Fruit fly (Drosophila melanogaster): ENCODE results near the gene Asciz.

The Asciz gene

DNA sequence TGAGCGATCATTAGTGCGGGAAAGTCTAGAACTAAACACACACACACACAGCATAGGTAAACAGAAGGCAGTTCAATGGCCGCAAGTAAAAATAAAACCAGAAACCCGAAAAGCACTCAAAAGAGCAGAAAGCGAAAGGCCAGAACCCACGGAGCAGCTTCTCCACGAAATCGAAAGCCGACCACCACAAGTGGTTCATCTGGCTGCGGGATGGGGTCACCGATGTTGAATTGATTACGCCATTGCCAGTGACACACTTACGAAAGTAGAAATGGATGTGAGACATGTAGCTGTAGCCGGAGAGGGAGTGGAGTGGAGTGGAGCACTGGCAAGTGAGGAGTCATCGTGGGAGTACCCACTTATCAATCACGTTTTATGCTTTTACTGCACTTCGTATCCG is 24.6 kb downstream of the Asciz start (continued):
- TF ChIP-seq ara (GFP tag; IDR thresholded peaks at IDR 0.05) (0 out of 2 replicates have a peak, but pooled peaks have one; percentile 44), CG10462 (GFP tag; optimal IDR thresholded peaks at IDR 0.05) (no peak), CG17359 (tag; optimal IDR thresholded peaks at IDR 0.05) (no peak), Adf1 (GFP tag; IDR thresholded peaks at IDR 0.05) (no peak), lola (GFP tag; optimal IDR thresholded peaks at IDR 0.05) (peak in 1 of 3 experiments; percentile 33), CG18262 (tag; optimal IDR thresholded peaks at IDR 0.05) (peak; percentile 42), CG3407 (GFP tag; optimal IDR thresholded peaks at IDR 0.05) (peak; percentile 22), luna (GFP tag; optimal IDR thresholded peaks at IDR 0.05) (no peak), CG12942 (GFP tag; optimal IDR thresholded peaks at IDR 0.05) (no peak), Xrp1 (GFP tag; IDR thresholded peaks at IDR 0.05) (peak; percentile 11; the same call in 1 of the 2 replicates), Nf-YA (GFP tag; IDR thresholded peaks at IDR 0.05) (no peak), Ets65A (GFP tag) (no peak), BEAF-32 (GFP tag; optimal IDR thresholded peaks at IDR 0.05) (no peak), Vsx1 (GFP tag; optimal IDR thresholded peaks at IDR 0.05) (no peak), H15 (GFP tag; IDR thresholded peaks at IDR 0.05) (no peak), aop (GFP tag; IDR thresholded peaks at IDR 0.05) (no peak), E2f2 (GFP tag; IDR thresholded peaks at IDR 0.05) (no peak), Mad (GFP tag; optimal IDR thresholded peaks at IDR 0.05) (no peak), CG16815 (GFP tag; optimal IDR thresholded peaks at IDR 0.05) (no peak), mam (GFP tag; optimal IDR thresholded peaks at IDR 0.05) (no peak), CkIIα-i1 (GFP tag; IDR thresholded peaks at IDR 0.05) (no peak), Camta (GFP tag; optimal IDR thresholded peaks at IDR 0.05) (no peak), tio (GFP tag; optimal IDR thresholded peaks at IDR 0.05) (no peak), Asciz (GFP tag; optimal IDR thresholded peaks at IDR 0.05) (peak; percentile 8), peb (GFP tag; IDR thresholded peaks at IDR 0.05) (no peak), CG15269 (tag; optimal IDR thresholded peaks at IDR 0.05) (no peak), shn (GFP tag; optimal IDR thresholded peaks at IDR 0.05) (no peak)

DNA sequence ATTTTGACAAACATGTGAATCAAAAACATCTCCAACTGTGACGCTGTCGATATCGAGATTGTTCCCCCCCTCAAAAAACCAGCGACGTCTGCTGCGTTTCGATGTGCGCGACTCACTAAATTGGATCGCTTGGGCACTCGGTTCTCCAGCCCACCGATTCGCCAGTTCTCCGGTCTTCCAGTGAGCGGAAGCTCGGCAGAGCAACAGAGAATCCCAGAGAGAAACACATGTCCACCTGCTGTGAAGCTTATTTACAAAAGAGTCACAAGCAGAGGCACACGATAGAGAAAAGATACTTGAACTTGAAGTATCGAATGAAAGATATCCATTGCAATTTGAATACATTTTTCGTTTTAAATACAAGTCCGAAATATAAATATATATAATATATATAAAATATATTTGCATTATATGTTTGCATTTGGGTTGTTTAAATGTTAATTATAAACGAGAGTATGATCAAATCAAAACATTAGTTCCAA is 31.9 kb downstream of the Asciz start:
- no peak for TF ChIP-seq Lhr (GFP tag; optimal IDR thresholded peaks at IDR 0.05)
- TF ChIP-seq CG2120 (GFP tag; optimal IDR thresholded peaks at IDR 0.05) = peak; percentile 26
- TF ChIP-seq Sox102F (GFP tag; optimal IDR thresholded peaks at IDR 0.05) = no peak
- no peak for TF ChIP-seq az2 (GFP tag; optimal IDR thresholded peaks at IDR 0.05)
- peak; percentile 50; the same call in 1 of the 3 replicates for TF ChIP-seq Dbx (GFP tag; IDR thresholded peaks at IDR 0.05)
- TF ChIP-seq Ptx1 (GFP tag; IDR thresholded peaks at IDR 0.05) = no peak
- peak; percentile 55 for TF ChIP-seq BtbVII (GFP tag; optimal IDR thresholded peaks at IDR 0.05)
- peak; percentile 3 for TF ChIP-seq CG10267 (tag; optimal IDR thresholded peaks at IDR 0.05)
- no peak for TF ChIP-seq Abd-B (GFP tag; optimal IDR thresholded peaks at IDR 0.05)
- peak; percentile 29; the same call in 1 of the 2 replicates for TF ChIP-seq E2f2 (GFP tag; IDR thresholded peaks at IDR 0.05)
- peak; percentile 20 for TF ChIP-seq cwo (GFP tag; optimal IDR thresholded peaks at IDR 0.05)
- no peak for TF ChIP-seq Chrac-16 (GFP tag; optimal IDR thresholded peaks at IDR 0.05)
- peak; percentile 52 for TF ChIP-seq gem (tag; optimal IDR thresholded peaks at IDR 0.05)
- TF ChIP-seq Adf1 (GFP tag; IDR thresholded peaks at IDR 0.05) = no peak
- no peak for TF ChIP-seq CG15479 (GFP tag; optimal IDR thresholded peaks at IDR 0.05)
- no peak for TF ChIP-seq dimm (GFP tag; IDR thresholded peaks at IDR 0.05)
- TF ChIP-seq Aef1 (GFP tag; IDR thresholded peaks at IDR 0.05) = no peak
- TF ChIP-seq h (optimal IDR thresholded peaks at IDR 0.05) = no peak
- no peak for TF ChIP-seq HLH54F (GFP tag; optimal IDR thresholded peaks at IDR 0.05)
- no peak for TF ChIP-seq CG12942 (GFP tag; optimal IDR thresholded peaks at IDR 0.05)
- TF ChIP-seq kay (GFP tag; optimal IDR thresholded peaks at IDR 0.05) = no peak
- TF ChIP-seq croc (GFP tag; conservative IDR thresholded peaks at IDR 0.05) = no peak
- no peak for TF ChIP-seq dysf (GFP tag; IDR thresholded peaks at IDR 0.05)
- TF ChIP-seq CG2129 (GFP tag; IDR thresholded peaks at IDR 0.05; ENCODE audit: partially characterized antibody) = no peak
- TF ChIP-seq CG13123 (GFP tag; optimal IDR thresholded peaks at IDR 0.05) = no peak
- peak; percentile 3; the same call in 1 of the 2 replicates for TF ChIP-seq CG9932 (GFP tag; IDR thresholded peaks at IDR 0.05)
- no peak for TF ChIP-seq lov (optimal IDR thresholded peaks at IDR 0.05)
- no peak for TF ChIP-seq lov (GFP tag; IDR thresholded peaks at IDR 0.05)
- TF ChIP-seq rib (GFP tag; IDR thresholded peaks at IDR 0.05) = no peak
